Worm (Caenorhabditis elegans) whole organism, L4/young adult: ENCODE data around the gene ptpn-22.

ENCODE experiments used
- W03F9.2 ChIP-seq: fragments of 150-350 bp; optimal IDR thresholded peaks from 2 replicates; lab custom pipeline; 2014; ENCODE audit warnings: missing biosample characterization, missing genetic modification characterization
- him-1 ChIP-seq: sonication (generic microtip); optimal IDR thresholded peaks from 2 replicates; lab custom pipeline; 2016; ENCODE audit warnings: missing genotype, missing genetic modification reagents, missing genetic modification characterization, missing compliant biosample characterization

DNA sequence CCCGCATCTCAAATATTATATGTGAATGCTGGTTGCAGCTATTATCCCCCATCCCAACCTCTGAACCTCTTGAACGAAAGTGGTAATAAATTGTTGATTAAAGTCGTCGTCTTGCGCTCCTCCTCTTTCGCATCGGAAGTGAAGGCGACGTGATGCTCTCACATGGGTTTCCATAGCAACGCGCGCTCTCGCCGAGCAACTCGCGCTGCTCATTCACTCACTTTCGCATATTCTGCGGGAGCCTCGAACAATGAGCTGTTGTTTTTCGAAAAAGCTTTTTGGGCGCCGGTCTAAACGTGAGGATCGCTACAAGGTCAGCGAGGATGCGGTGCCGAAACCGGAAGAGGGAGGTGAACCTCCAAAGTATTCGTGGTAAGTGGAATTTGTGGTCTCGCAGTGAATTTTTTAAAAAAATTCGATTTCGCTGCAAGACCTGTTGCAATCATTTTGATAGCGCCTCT is 29.0 kb downstream of the ptpn-22 start, which contains the start of gene rpi-2:
- TF ChIP-seq him-1 (tag; lab: Kevin White, UChicago) (no peak), W03F9.2 (no peak)
